Worm (Caenorhabditis elegans): Measurements from ENCODE around the gene srlf-13.

DNA sequence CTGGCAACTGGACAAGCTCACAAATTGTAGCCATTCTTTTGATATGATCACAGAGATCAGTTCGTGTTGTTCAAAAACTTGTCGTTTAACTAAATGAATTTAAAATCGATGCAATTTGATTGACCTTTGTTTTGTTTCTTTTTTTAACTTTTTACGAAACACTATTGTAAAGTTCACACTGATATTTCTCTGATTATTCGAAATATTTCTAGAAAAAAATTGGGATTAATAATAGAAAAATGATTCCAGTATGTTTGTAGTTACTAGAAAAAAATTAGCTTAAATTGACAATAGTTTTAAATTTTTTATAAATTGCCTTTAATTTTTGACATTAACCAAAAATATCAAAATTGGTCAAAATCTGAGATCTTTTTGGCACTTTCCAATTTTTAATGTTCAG is 12.8 kb upstream of the srlf-13 start, which contains the start of gene ZK596.2:
- no peak for TF ChIP-seq mep-1 (tag; optimal IDR thresholded peaks at IDR 0.05)
- TF ChIP-seq snpc-4 (tag; optimal IDR thresholded peaks at IDR 0.05): no peak
- no peak for TF ChIP-seq ceh-83 (GFP tag; optimal IDR thresholded peaks at IDR 0.05)
- TF ChIP-seq nhr-12 (tag; optimal IDR thresholded peaks at IDR 0.05): no peak
- TF ChIP-seq blmp-1 (tag; optimal IDR thresholded peaks at IDR 0.05): no peak
- no peak for TF ChIP-seq nhr-28 (tag; optimal IDR thresholded peaks at IDR 0.05)
